Worm (Caenorhabditis elegans) whole organism, mixed stage, embryonic: ENCODE measurements around the gene F44B9.9.

Experiments used
- ces-1 ChIP-seq: fragments of 150-350 bp; optimal IDR thresholded peaks from 2 replicates; lab custom pipeline; 2014; ENCODE audit warnings: missing biosample characterization, missing genetic modification reagents, missing genetic modification characterization
- flh-1 ChIP-seq: fragments of 200-800 bp; sonication (Bioruptor generic); optimal IDR thresholded peaks from 2 replicates; lab custom pipeline; 2018; ENCODE audit warnings: mild to moderate bottlenecking, missing genetic modification characterization, moderate library complexity, missing compliant biosample characterization
- ztf-11 ChIP-seq: fragments of 150-350 bp; optimal IDR thresholded peaks from 2 replicates; lab custom pipeline; 2014; ENCODE audit warnings: missing biosample characterization, missing genetic modification characterization

- TF ChIP-seq ces-1 (GFP tag; lab: Kevin White, UChicago): peak; percentile 90
- TF ChIP-seq flh-1 (GFP tag; lab: Kevin White, UChicago): peak; percentile 96
- peak; percentile 94 for TF ChIP-seq ztf-11 (tag; lab: Kevin White, UChicago)
Measured at ce11 chrIII:8043784-8044183, 12.9 kb upstream of the F44B9.9 start.
